Fruit fly (Drosophila melanogaster): ENCODE data around the gene Blos3.

Blos3 gene

dm6 chr3L:18832708-18833107 lies 37.3 kb upstream of the Blos3 start:
- TF ChIP-seq nerfin-1 (tag; optimal IDR thresholded peaks at IDR 0.05) (no peak), CG12299 (tag; optimal IDR thresholded peaks at IDR 0.05) (no peak), Med (GFP tag) (peak; percentile 73), CG4282 (GFP tag; optimal IDR thresholded peaks at IDR 0.05) (no peak), Spps (tag; optimal IDR thresholded peaks at IDR 0.05) (no peak), sd (tag; optimal IDR thresholded peaks at IDR 0.05) (peak; percentile 18), sug (tag; optimal IDR thresholded peaks at IDR 0.05) (peak; percentile 1), CG4820 (GFP tag; optimal IDR thresholded peaks at IDR 0.05) (no peak), Atf-2 (GFP tag; optimal IDR thresholded peaks at IDR 0.05) (no peak), Hr39 (optimal IDR thresholded peaks at IDR 0.05) (no peak), NFAT (GFP tag; IDR thresholded peaks at IDR 0.05) (no peak), cg (GFP tag; optimal IDR thresholded peaks at IDR 0.05) (peak; percentile 12), tna (GFP tag; IDR thresholded peaks at IDR 0.05; ENCODE audit: partially characterized antibody) (no peak), bcd (GFP tag; optimal IDR thresholded peaks at IDR 0.05) (no peak), CG11696 (GFP tag; IDR thresholded peaks at IDR 0.05) (no peak), Bteb2 (GFP tag; optimal IDR thresholded peaks at IDR 0.05) (no peak), Poxn (GFP tag; IDR thresholded peaks at IDR 0.05) (no peak), Hsf (GFP tag; optimal IDR thresholded peaks at IDR 0.05) (no peak), CG11247 (GFP tag; IDR thresholded peaks at IDR 0.05) (no peak), CG12236 (GFP tag; optimal IDR thresholded peaks at IDR 0.05) (no peak), Lpt (GFP tag; optimal IDR thresholded peaks at IDR 0.05) (no peak), Eip74EF (GFP tag; optimal IDR thresholded peaks at IDR 0.05) (no peak), CG4730 (GFP tag; IDR thresholded peaks at IDR 0.05) (no peak), sens (GFP tag) (no peak), pita (GFP tag; optimal IDR thresholded peaks at IDR 0.05) (no peak), ATbp (GFP tag; optimal IDR thresholded peaks at IDR 0.05) (no peak), CG7372 (GFP tag; IDR thresholded peaks at IDR 0.05) (no peak), seq (GFP tag; IDR thresholded peaks at IDR 0.05) (0 out of 2 replicates have a peak, but pooled peaks have one; percentile 32), bbx (GFP tag; IDR thresholded peaks at IDR 0.05; ENCODE audit: partially characterized antibody) (0 out of 2 replicates have a peak, but pooled peaks have one; percentile 24), oc (tag; optimal IDR thresholded peaks at IDR 0.05) (peak; percentile 33), lab (GFP tag; optimal IDR thresholded peaks at IDR 0.05) (peak; percentile 74), Kr (GFP tag; optimal IDR thresholded peaks at IDR 0.05) (peak; percentile 35), CG13624 (GFP tag; optimal IDR thresholded peaks at IDR 0.05) (no peak), HLHmδ (GFP tag; optimal IDR thresholded peaks at IDR 0.05) (peak; percentile 41), TFAM (GFP tag; optimal IDR thresholded peaks at IDR 0.05) (no peak), chn (GFP tag; optimal IDR thresholded peaks at IDR 0.05) (no peak), CG1832 (GFP tag; optimal IDR thresholded peaks at IDR 0.05) (no peak), ase (GFP tag; IDR thresholded peaks at IDR 0.05) (no peak), CG6175 (GFP tag; IDR thresholded peaks at IDR 0.05) (no peak), CG34376 (GFP tag; optimal IDR thresholded peaks at IDR 0.05) (no peak), ems (GFP tag; optimal IDR thresholded peaks at IDR 0.05) (no peak), Aef1 (GFP tag; IDR thresholded peaks at IDR 0.05) (no peak), Bgb (GFP tag; IDR thresholded peaks at IDR 0.05; ENCODE audit: partially characterized antibody) (0 out of 2 replicates have a peak, but pooled peaks have one; percentile 6), CG6813 (GFP tag; optimal IDR thresholded peaks at IDR 0.05) (peak; percentile 39), CG6854 (GFP tag; optimal IDR thresholded peaks at IDR 0.05) (no peak), Ravus (GFP tag; IDR thresholded peaks at IDR 0.05) (no peak), ab (GFP tag; optimal IDR thresholded peaks at IDR 0.05) (no peak), cwo (GFP tag; optimal IDR thresholded peaks at IDR 0.05) (peak; percentile 55), CG15073 (GFP tag; optimal IDR thresholded peaks at IDR 0.05) (no peak), ERR (GFP tag; optimal IDR thresholded peaks at IDR 0.05) (no peak), CkIIα-i1 (GFP tag; IDR thresholded peaks at IDR 0.05) (no peak), CG10543 (GFP tag; optimal IDR thresholded peaks at IDR 0.05) (no peak)
